Worm (Caenorhabditis elegans) whole organism, L4/young adult: ENCODE data around the gene cyp-14A5.
A peak's percentile ranks its signal among the peaks of the same experiment; 100 is the strongest.
"Not testable (repeated sequence)": the region's sequence is repeated elsewhere in the genome, so short reads cannot be mapped to it uniquely, and the experiment has no call there.

Experiments
- W03F9.2 ChIP-seq: fragments of 150-350 bp; optimal IDR thresholded peaks from 2 replicates; lab custom pipeline; 2014; ENCODE audit warnings: missing biosample characterization, missing genetic modification characterization
- dao-5 ChIP-seq: sonication (generic microtip); optimal IDR thresholded peaks from 2 replicates; lab custom pipeline; 2016; ENCODE audit warnings: missing genotype, missing genetic modification characterization, moderate library complexity, missing compliant biosample characterization
- him-1 ChIP-seq: sonication (generic microtip); optimal IDR thresholded peaks from 2 replicates; lab custom pipeline; 2016; ENCODE audit warnings: missing genotype, missing genetic modification reagents, missing genetic modification characterization, missing compliant biosample characterization

cyp-14A5 gene

DNA sequence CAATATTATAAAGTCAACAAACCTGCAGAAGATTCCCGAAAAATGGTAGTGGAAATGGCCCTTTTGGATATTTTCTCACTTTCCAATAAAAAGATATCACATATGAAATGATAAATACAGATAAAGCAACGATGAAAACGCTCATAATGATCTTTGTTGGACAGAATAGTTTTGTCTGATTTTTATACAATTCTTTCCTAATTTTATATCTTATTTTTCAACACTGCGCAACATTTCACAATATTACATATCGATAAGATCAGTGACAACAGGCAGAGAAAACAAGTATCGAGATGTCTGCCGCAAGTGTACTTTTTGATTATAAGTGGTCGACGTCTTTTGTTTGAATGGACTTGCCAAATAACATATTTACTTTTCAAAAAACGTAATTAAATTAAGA, at the start of gene cyp-14A5:
Gene cyp-14A5, minus strand, starts transcription at position 163 of the 400 bp plus-strand sequence.
- TF ChIP-seq W03F9.2 (tag; lab: Kevin White, UChicago) (no peak), dao-5 (tag; lab: Kevin White, UChicago) (no peak), him-1 (no peak)

DNA sequence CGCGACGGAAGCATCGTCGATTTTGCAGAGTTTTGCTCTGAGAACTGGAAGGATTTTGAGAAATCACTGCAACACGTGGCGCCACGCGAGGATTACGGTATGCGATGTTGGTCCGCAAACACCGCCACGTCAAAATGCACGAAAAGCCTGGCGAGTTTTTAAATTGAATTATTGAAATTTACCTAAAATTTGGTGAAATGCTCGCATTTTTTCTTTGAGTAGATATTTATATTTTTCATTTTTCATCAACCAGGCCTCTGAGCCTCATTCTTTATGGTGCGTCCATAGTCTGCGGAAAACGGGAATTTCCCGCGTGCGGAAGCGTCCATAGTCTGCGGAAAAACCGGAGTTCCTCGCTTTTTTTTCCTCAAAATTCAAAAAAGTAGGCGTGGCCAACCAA, 47.8 kb upstream of the cyp-14A5 start, which contains the start of gene ZC317.7:
Gene ZC317.7, minus strand, starts transcription at position 101 of the 400 bp plus-strand sequence.
- TF ChIP-seq him-1; dao-5 (tag; lab: Kevin White, UChicago); W03F9.2 (tag; lab: Kevin White, UChicago): not testable (repeated sequence)

DNA sequence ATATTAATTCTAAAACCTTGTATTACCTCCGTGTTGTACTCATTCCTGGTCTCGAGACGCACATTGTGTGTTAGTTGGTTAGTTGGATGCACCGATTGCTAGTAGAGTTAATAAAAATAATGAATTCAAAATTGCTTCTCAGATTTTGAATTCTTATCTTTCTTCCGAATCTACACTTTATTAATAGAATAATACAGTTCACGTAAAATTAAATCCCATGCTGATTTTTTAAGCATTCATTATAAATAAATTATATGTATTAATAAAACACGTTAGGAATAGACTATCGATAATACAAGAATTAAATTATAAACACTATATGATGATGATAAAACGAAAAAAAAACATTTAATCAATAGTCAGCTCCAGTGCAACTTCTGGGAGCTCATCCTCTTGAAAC, 45.4 kb upstream of the cyp-14A5 start, which contains the start of gene ZC317.6:
Gene ZC317.6, minus strand, starts transcription at position 101 of the 400 bp plus-strand sequence.
- not testable (repeated sequence) for TF ChIP-seq him-1; dao-5 (tag; lab: Kevin White, UChicago); W03F9.2 (tag; lab: Kevin White, UChicago)

DNA sequence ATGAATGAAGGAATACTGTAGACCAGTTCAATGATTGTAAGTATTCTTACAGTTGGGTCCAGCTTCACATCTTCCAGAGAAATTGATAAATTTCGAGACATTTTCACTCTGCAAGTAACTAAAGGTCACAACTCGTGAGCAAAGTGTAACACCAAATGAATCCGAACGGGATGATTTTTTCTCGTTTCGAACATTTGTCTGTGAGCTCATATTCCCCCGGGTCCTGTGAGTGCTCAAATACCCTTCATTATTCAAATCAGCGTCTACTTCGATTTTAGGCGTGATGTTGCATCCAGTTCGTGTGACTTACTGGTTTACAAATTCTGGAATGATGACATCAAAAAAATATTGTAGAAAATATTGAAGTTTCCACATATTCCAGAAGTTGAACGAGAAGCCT, 42.3 kb upstream of the cyp-14A5 start, which contains the start of gene srg-68:
Gene srg-68, minus strand, starts transcription at position 101 of the 400 bp plus-strand sequence.
- TF ChIP-seq dao-5 (tag; lab: Kevin White, UChicago) (no peak), him-1 (no peak), W03F9.2 (tag; lab: Kevin White, UChicago) (no peak)

DNA sequence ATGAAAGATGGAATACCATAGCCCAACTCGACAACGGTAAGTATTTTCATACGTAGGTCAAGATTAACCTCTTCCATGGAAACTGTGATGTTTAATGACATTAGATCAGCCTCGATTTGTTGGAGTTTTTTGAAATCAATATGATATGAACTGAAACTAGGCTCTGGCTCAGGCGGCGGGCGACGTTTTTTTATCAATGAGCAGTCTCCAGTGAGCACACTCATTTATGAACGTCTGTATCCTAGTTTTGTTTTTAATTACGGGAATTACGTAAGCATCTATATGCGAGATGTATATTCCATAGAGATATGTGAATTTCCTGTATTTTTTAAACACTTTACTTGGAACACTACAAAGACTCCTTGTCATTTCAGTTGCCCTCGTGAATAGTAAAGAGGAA, 39.8 kb upstream of the cyp-14A5 start, which contains the start of gene srg-67:
Gene srg-67, minus strand, starts transcription at position 101 of the 400 bp plus-strand sequence.
- no peak for TF ChIP-seq W03F9.2 (tag; lab: Kevin White, UChicago)
- TF ChIP-seq dao-5 (tag; lab: Kevin White, UChicago), result no peak
- no peak for TF ChIP-seq him-1

DNA sequence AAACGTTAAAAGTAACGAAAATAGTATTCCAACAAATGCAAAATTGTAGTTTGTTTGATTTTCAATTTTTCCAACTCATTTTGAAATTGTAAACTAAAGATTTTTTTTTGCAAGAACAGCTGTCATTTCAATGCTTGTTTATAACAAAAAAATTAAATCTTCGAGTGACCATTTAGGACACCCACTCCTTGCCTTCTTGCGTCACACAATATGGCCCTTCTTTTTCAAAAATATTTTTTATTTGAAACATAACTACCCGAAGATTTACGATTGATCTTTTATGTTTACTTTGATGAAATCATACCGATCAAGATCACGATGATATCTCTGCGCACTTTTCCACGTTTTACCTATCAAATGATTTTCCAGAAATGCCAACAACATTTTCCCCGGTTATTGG, 36.7 kb upstream of the cyp-14A5 start, which contains the start of gene ZC317.2:
Gene ZC317.2, plus strand, starts transcription at position 301 of the 400 bp plus-strand sequence.
- TF ChIP-seq dao-5 (tag; lab: Kevin White, UChicago) (no peak), W03F9.2 (tag; lab: Kevin White, UChicago) (no peak), him-1 (no peak)

DNA sequence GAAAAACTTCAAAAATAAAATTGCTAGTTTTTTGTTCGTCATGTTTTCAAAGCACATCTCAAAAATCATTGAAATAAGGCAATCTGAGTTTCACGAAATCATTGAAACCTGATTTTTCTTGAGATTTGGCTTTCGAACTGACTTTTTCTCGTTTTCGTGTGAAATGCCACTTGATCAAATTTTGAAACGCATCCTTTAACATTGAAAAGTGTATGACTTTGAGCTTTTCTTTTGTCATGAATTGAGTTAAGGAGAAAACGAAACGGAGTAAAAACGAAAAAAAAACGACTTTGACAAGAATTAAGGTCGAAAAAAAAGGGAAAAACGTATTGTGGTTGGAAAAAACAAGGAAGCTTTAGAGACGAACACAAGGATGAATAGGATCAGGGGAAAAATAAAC, 31.9 kb upstream of the cyp-14A5 start:
- no peak for TF ChIP-seq him-1
- TF ChIP-seq dao-5 (tag; lab: Kevin White, UChicago), result no peak
- no peak for TF ChIP-seq W03F9.2 (tag; lab: Kevin White, UChicago)

DNA sequence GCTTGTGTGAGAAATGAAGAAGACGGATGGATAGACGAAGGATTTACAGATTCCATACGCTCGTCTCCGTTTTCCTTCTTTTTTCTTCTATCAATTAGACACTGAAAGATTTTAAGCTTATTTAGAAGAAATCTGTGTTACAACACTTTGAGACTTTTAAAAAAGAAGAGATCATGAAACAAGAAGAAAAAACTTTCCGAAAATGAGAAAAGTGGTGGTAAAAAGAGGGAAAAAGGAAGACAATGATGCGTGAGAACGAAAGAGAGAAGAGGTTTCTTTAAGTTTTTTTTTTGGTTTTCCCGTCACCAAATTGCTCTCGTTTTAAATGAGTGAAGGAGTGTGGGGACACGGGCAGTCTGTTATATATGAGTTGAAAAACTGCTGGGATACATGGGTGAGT, 30.5 kb upstream of the cyp-14A5 start, which contains the start of gene glc-3:
Gene glc-3, minus strand, starts transcription at position 101 of the 400 bp plus-strand sequence.
- TF ChIP-seq W03F9.2 (tag; lab: Kevin White, UChicago) (no peak), him-1 (no peak), dao-5 (tag; lab: Kevin White, UChicago) (no peak)

DNA sequence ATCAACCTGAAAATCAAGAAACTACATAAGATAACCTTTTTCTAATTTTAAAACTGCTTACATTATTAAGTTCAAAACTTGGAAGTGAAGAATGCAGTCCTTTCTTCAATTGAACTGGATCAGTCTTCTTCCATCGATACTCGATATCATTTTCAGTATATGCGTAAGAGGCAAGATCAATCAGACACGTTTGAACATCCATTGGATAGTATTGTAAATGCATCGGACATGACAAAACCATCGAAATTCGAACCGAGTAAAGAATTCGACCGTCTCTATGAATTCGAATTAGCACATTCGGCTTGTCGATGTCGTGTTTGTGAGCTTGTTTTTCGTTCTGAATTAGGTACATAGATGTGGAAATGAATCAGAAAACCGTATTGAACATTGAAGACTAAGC, 27.7 kb upstream of the cyp-14A5 start:
- TF ChIP-seq dao-5 (tag; lab: Kevin White, UChicago), result no peak
- TF ChIP-seq him-1, result no peak
- TF ChIP-seq W03F9.2 (tag; lab: Kevin White, UChicago), result no peak

DNA sequence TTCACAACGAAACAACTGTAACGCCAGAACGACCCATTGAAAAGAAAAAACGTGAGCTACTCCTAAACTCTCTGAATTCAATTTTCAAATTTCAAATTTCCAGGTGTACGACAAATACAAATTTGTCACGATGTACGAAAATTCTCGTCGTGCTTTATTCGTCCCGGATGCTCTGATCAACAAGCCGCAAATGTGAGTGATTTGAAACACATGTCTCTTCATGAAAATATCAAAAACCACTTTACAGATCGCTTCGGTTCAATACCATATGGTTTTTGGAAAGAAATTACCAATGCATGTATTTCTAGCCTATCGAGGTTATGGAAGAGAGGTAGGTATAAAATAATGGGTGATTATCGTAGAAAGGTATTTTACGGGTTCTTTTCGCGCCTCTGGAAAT, 24.0 kb upstream of the cyp-14A5 start:
- TF ChIP-seq W03F9.2 (tag; lab: Kevin White, UChicago), result no peak
- TF ChIP-seq dao-5 (tag; lab: Kevin White, UChicago), result no peak
- no peak for TF ChIP-seq him-1

DNA sequence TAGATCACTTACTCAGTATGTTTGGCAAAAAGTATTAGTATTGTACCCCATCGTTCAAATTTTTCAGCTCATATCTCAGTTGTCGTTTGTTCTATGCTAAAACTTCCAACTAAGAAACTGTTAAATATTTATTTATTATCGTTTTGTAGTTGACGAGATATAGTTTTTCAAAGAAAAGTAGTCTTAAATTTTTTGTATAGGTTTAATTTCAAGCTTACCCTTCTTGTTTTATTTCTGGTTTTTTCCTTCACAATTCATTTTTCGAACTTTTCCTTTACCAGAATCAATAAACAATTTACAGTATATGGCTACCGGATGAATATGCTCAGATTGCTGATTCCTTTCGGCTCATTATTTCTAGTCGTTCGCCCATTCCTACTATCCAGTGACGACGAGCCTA, 22.8 kb upstream of the cyp-14A5 start, which contains the start of gene F08F3.1:
Gene F08F3.1, plus strand, starts transcription at position 301 of the 400 bp plus-strand sequence.
- TF ChIP-seq dao-5 (tag; lab: Kevin White, UChicago) (no peak), W03F9.2 (tag; lab: Kevin White, UChicago) (no peak), him-1 (no peak)

DNA sequence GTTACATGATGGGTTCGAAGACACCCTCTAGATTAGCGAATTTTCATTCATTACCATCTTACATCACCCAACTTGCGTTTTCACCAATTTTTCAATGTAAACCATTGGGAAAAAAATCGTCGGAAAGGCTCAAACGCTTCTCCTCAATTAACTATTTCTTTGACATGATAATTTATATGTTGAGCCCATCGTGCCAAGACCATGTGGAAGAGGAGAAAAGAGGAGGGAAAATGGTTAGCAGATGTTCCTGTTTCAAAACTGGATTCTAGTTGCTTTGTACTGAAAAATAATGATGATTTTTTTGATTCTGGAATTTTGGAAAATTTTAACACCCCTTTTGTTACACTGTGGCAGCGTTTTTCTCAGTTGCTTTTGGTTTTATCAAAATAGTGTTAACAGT, 21.0 kb upstream of the cyp-14A5 start:
- TF ChIP-seq dao-5 (tag; lab: Kevin White, UChicago), result no peak

DNA sequence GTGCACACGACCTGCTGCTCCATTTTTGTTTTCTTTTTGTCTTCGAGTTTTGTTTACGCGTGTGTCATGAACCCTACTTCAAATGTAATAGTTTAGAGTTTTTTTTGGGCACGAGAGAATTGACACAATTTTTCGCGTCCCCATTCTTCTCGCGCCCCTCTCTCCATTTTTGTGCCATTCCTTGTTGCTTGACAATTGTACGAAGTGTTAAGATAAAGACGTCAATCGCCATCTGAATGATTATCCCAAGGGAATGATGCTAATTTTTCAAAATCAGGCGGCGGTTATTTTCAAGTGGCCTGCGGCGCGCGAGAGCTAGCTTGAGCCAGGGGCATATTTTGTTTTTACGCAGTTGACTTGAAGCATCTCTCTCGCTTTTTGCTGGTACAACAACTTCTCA, 19.3 kb upstream of the cyp-14A5 start:
- TF ChIP-seq W03F9.2 (tag; lab: Kevin White, UChicago), result no peak
- no peak for TF ChIP-seq dao-5 (tag; lab: Kevin White, UChicago)
- no peak for TF ChIP-seq him-1

DNA sequence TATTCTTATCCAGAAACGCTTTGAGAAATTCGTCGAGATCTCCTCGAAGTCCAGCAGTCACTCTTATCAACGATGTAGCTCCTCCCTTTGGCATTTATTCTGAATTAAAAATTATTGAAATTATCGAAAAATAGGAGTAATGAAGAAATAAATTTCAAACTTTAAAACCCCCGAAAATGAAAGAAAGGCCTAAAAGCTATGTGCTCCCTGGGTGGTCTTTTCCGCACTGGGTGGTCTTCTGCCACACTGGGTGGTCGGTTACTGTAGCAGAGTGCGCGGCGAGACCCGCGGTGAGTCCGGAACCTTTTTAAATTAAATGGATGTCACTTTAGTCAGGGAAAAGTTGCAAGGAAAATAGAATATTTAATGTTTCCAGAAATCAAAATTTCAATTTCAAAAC, 16.0 kb upstream of the cyp-14A5 start, which contains the start of gene snpc-1.3:
Gene snpc-1.3, minus strand, starts transcription at position 101 of the 400 bp plus-strand sequence.
- TF ChIP-seq dao-5 (tag; lab: Kevin White, UChicago) (no peak), W03F9.2 (tag; lab: Kevin White, UChicago) (no peak)

DNA sequence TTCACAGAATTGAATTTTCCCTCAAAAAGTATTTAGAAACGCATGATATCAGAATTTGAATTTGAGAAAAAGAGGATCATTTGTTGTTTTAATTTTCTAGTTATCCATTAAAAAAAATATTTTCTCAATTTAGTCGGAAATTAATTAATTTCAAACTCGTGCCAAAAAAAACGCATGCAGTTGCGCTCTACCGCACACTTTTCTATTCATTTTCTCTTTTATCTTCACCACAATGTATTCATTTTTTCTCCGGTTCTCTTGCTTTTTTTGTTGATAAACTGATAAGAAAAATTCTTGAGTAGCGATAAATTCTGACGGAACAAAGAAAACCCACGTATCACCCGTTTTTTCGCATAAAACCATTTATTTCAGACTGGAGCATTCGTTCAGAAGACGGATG, 9.9 kb upstream of the cyp-14A5 start, which contains the start of gene acl-6:
Gene acl-6, plus strand, starts transcription at position 367 of the 400 bp plus-strand sequence.
- peak; percentile 58 for TF ChIP-seq W03F9.2 (tag; lab: Kevin White, UChicago)
- TF ChIP-seq him-1, result no peak
